Worm (Caenorhabditis elegans): Measurements from ENCODE around the gene nhr-48.

nhr-48 gene

DNA sequence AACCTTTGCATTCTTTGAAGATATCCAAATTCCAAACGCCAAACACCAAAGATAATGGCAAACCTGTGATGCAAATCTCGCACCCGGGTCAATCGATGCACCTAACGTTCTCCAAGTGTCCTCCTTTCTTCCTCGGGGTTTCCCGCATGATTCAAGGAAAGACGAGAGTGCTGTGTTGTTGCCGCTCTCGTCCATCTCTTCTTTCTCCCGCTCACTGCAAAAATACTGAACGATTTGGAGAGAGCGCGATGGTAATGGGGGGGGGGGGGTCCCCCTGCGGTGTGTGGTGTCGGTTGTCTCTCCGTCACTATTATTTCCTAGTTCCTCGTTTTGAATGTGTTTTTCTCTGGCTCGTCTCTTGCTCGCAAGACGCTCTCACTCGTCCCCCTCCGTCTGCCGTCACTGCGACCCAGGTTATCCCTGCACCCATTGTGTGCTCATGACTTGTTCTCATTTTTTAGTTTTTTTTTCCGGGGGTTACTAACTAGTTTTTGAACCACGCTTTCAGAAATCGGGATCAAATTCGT lies 584 bp upstream of the nhr-48 start:
- TF ChIP-seq zip-8 (tag; optimal IDR thresholded peaks at IDR 0.05) (no peak), M03D4.4 (tag; optimal IDR thresholded peaks at IDR 0.05) (peak; percentile 71), lsy-2 (tag; optimal IDR thresholded peaks at IDR 0.05) (peak; percentile 40), elt-1 (tag; optimal IDR thresholded peaks at IDR 0.05; ENCODE audit: borderline replicate concordance, insufficient read depth) (peak; percentile 81), sem-2 (GFP tag; optimal IDR thresholded peaks at IDR 0.05) (no peak), ztf-11 (tag; optimal IDR thresholded peaks at IDR 0.05) (peak; percentile 62), nhr-12 (tag; optimal IDR thresholded peaks at IDR 0.05) (no peak), nhr-76 (tag; optimal IDR thresholded peaks at IDR 0.05) (no peak), nhr-2 (tag; optimal IDR thresholded peaks at IDR 0.05) (peak; percentile 35), snpc-4 (tag; optimal IDR thresholded peaks at IDR 0.05) (no peak), cnd-1 (tag; optimal IDR thresholded peaks at IDR 0.05) (peak; percentile 46), ceh-43 (GFP tag; optimal IDR thresholded peaks at IDR 0.05) (peak; percentile 49), pha-4 (tag; optimal IDR thresholded peaks at IDR 0.05) (peak; percentile 68), nhr-28 (tag; optimal IDR thresholded peaks at IDR 0.05) (no peak), ceh-83 (GFP tag; optimal IDR thresholded peaks at IDR 0.05) (no peak), bed-3 (GFP tag; optimal IDR thresholded peaks at IDR 0.05) (no peak), lin-32 (GFP tag; optimal IDR thresholded peaks at IDR 0.05) (no peak), sptf-1 (tag; optimal IDR thresholded peaks at IDR 0.05) (peak; percentile 70), drap-1 (GFP tag; optimal IDR thresholded peaks at IDR 0.05) (peak; percentile 61), nhr-237 (tag; optimal IDR thresholded peaks at IDR 0.05) (no peak), ham-2 (GFP tag; optimal IDR thresholded peaks at IDR 0.05) (peak; percentile 52), ces-1 (GFP tag; optimal IDR thresholded peaks at IDR 0.05) (peak; percentile 64), ceh-39 (tag; optimal IDR thresholded peaks at IDR 0.05) (no peak), flh-1 (GFP tag; optimal IDR thresholded peaks at IDR 0.05) (no peak), mep-1 (tag; optimal IDR thresholded peaks at IDR 0.05) (peak; percentile 31), lin-13 (tag; optimal IDR thresholded peaks at IDR 0.05) (peak; percentile 43), mls-2 (tag; optimal IDR thresholded peaks at IDR 0.05) (peak; percentile 81), hlh-1 (tag; optimal IDR thresholded peaks at IDR 0.05) (peak; percentile 80), mab-5 (tag; optimal IDR thresholded peaks at IDR 0.05) (no peak), unc-62 (GFP tag; optimal IDR thresholded peaks at IDR 0.05) (peak; percentile 75), tbx-8 (GFP tag; optimal IDR thresholded peaks at IDR 0.05) (no peak), elt-3 (tag; optimal IDR thresholded peaks at IDR 0.05) (peak; percentile 22), unc-39 (tag; optimal IDR thresholded peaks at IDR 0.05) (peak; percentile 20), blmp-1 (tag; optimal IDR thresholded peaks at IDR 0.05) (no peak), unc-120 (tag; optimal IDR thresholded peaks at IDR 0.05; ENCODE audit: poor library complexity, severe bottlenecking) (peak; percentile 68)

DNA sequence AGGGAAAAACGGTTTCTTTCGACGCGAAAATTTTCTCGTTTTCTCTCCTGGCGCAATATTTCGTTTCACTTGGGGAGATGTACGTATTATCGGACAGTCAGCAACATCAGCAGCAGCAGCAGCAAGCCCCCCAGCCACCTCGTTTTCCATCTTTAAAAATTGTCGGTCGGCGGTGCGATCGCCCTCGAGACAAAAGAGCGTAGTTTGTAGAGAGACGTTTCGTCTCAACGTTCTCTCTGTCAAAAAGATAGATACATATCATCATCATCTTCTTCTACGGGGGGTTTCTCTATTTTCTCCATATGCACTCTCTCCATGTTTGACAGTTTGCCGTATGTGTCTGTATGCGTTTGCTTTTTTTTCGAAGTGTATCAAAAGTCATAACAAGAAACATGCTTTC lies 1.6 kb downstream of the nhr-48 start:
- TF ChIP-seq unc-120 (tag; optimal IDR thresholded peaks at IDR 0.05; ENCODE audit: poor library complexity, severe bottlenecking) (no peak), ham-2 (GFP tag; optimal IDR thresholded peaks at IDR 0.05) (peak; percentile 13), unc-39 (tag; optimal IDR thresholded peaks at IDR 0.05) (no peak)

DNA sequence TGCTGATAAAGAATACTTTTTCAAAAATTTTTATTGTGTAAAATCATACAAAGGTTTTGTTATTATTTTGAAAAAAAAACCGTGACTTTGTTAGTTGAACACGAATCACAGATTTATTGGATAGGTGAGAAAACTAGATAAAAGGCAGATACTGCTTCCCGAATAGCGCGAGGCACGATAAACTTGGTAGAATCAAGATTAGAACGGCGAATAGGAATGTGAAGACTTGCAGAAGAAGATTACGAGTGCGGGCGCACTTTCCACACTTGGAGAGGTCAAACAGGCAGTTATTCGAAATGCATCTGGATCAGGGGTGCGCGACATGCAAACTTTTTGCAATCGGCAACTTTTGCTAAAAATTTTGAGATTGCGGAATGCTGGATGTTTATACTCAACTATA lies 5.2 kb downstream of the nhr-48 start:
- TF ChIP-seq ham-2 (GFP tag; optimal IDR thresholded peaks at IDR 0.05) (peak; percentile 42), elt-1 (tag; optimal IDR thresholded peaks at IDR 0.05; ENCODE audit: borderline replicate concordance, insufficient read depth) (peak; percentile 70), nhr-28 (tag; optimal IDR thresholded peaks at IDR 0.05) (no peak)

DNA sequence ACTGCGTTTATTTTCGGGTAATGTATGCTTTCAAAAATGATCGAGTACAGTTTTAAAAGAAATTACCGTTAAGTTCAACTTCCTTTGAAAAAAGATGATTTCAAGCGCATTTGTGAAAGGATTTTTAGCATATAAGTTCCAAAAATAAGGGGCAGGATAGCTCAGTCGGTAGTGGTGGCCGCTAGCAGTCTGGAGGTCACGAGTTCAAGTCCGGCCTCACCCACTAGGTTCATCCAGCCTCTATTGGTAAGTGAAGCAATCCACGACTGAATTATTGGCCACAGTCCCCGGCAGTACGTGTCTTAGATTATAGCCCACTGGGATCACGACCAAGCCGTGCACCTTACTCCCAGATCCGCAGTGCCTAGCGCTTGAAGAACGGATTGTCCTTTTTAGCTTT lies 9.0 kb downstream of the nhr-48 start:
- TF ChIP-seq ztf-11 (tag; optimal IDR thresholded peaks at IDR 0.05) = no peak
- TF ChIP-seq tbx-8 (GFP tag; optimal IDR thresholded peaks at IDR 0.05) = no peak
- no peak for TF ChIP-seq ceh-39 (tag; optimal IDR thresholded peaks at IDR 0.05)
- no peak for TF ChIP-seq pha-4 (tag; optimal IDR thresholded peaks at IDR 0.05)
- TF ChIP-seq snpc-4 (tag; optimal IDR thresholded peaks at IDR 0.05) = no peak
- TF ChIP-seq mab-5 (tag; optimal IDR thresholded peaks at IDR 0.05) = no peak
- TF ChIP-seq unc-62 (GFP tag; optimal IDR thresholded peaks at IDR 0.05) = no peak
- no peak for TF ChIP-seq ces-1 (GFP tag; optimal IDR thresholded peaks at IDR 0.05)
- no peak for TF ChIP-seq nhr-28 (tag; optimal IDR thresholded peaks at IDR 0.05)
- no peak for TF ChIP-seq elt-3 (tag; optimal IDR thresholded peaks at IDR 0.05)
- no peak for TF ChIP-seq nhr-2 (tag; optimal IDR thresholded peaks at IDR 0.05)
- TF ChIP-seq lin-32 (GFP tag; optimal IDR thresholded peaks at IDR 0.05) = no peak
